Fruit fly (Drosophila melanogaster) whole organism, pupa: ENCODE results near the gene CG17110.

Source experiments
- CG10348 ChIP-seq: fragments of 200-800 bp; sonication (Bioruptor generic); IDR thresholded peaks from 2 replicates; pipeline ENCODE4 v1.3.6; 2022; ENCODE audit warnings: missing biosample characterization, missing genetic modification characterization
- CG8301 ChIP-seq: fragments of 200-800 bp; sonication (Bioruptor generic); optimal IDR thresholded peaks from 2 replicates; lab custom pipeline; 2018; ENCODE audit warnings: missing biosample characterization, mild to moderate bottlenecking, missing genetic modification characterization
- fd96Ca ChIP-seq: fragments of 200-800 bp; sonication (Bioruptor generic); IDR thresholded peaks from 3 replicates; pipeline ENCODE4 v1.3.6; 2022; ENCODE audit warnings: missing biosample characterization, missing genetic modification characterization
- rn ChIP-seq: fragments of 200-800 bp; sonication (Bioruptor generic); IDR thresholded peaks from 2 replicates; pipeline ENCODE4 v1.3.6; 2022; ENCODE audit warnings: missing biosample characterization, missing genetic modification characterization

- TF ChIP-seq CG8301 (tag; lab: Kevin White, UChicago) (no peak), rn (GFP tag; lab: Robert Waterston, UW) (no peak), fd96Ca (GFP tag; lab: Robert Waterston, UW) (no peak), CG10348 (GFP tag; lab: Robert Waterston, UW) (no peak)
Measured at dm6 chr3R:23130181-23130580, 38.7 kb downstream of the CG17110 start.
